Fruit fly (Drosophila melanogaster): ENCODE results near the gene SP555.

SP555 gene

DNA sequence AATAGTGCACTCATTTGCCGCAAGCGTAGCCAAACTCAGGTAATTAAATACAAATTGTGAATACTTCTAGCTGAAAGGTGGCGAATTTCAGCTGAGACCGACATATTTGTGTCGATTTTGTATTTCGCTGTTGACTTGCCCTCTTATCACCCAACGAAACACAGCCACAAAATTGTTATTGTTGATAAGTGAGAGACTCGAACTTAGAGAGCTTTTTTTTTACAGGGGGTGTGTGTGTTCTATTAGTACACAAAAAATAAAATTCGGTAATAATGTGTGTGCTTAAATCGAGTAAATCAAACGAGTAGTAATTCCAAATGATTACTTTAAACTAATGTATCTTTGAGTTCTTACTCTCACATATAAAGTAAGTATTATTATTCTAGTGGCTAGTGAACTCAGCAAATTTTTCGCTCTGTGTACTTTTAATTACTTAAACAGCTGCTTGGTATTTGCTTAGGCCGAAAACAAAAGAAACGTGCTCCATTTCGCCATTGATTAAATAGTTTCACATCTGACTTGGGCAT is 23.5 kb downstream of the SP555 start:
- TF ChIP-seq usp (GFP tag; optimal IDR thresholded peaks at IDR 0.05) (no peak), pan (optimal IDR thresholded peaks at IDR 0.05) (no peak), psq (optimal IDR thresholded peaks at IDR 0.05) (no peak), EcR (GFP tag; optimal IDR thresholded peaks at IDR 0.05) (no peak), Dll (optimal IDR thresholded peaks at IDR 0.05) (no peak), CG8478 (optimal IDR thresholded peaks at IDR 0.05) (no peak)

DNA sequence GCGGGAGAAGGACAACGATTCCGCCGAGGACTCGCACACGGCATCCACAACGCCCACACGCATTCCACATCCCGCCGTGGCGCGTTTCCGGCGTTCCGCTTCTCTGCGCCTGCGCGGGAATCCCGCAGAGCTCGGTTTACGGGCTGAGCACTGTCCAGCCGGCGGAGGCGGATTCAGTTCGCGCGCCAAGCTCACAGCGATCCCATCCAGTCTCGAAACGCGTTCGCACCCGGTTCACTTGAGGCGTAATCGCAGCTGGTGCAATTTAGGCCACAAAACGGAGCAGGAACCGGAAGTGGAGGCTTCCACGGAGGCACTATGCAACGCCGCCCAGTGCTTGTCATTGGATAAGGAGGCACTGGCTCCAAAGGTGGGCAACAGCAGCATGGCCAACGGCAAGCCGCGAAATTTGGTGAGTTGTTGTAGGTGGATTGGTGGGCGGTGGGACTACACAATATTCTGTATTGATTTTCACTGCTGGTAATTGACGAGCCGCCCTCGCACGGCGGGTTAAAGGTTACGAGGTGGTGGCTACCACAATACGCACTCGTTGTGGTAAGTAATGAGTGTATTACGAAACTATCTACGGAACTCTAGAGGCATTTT is 25.4 kb downstream of the SP555 start:
- TF ChIP-seq usp (GFP tag; optimal IDR thresholded peaks at IDR 0.05) = no peak
- no peak for TF ChIP-seq EcR (GFP tag; optimal IDR thresholded peaks at IDR 0.05)
- no peak for TF ChIP-seq Dll (optimal IDR thresholded peaks at IDR 0.05)

DNA sequence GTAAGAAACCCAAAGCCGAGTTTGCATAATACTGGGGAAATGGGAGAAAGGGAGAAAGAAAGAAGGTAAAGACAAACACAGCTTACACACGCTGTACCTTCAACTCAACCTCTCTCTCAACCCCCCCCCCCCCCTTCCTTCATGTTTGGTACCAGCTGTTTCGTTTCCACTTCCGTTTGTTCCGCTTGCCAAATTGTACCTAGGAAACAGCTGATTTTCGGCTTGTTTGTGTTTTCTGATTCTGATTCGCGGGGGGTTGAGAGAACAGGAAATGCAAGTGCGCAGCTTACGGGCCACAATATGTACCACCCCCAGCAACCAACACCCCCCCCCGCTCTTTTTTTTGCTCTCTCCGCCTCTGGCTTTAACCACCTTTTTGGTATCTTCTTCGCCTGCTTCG is 26.4 kb downstream of the SP555 start:
- no peak for TF ChIP-seq usp (GFP tag; optimal IDR thresholded peaks at IDR 0.05)
- TF ChIP-seq psq (optimal IDR thresholded peaks at IDR 0.05) = no peak
- no peak for TF ChIP-seq EcR (GFP tag; optimal IDR thresholded peaks at IDR 0.05)

DNA sequence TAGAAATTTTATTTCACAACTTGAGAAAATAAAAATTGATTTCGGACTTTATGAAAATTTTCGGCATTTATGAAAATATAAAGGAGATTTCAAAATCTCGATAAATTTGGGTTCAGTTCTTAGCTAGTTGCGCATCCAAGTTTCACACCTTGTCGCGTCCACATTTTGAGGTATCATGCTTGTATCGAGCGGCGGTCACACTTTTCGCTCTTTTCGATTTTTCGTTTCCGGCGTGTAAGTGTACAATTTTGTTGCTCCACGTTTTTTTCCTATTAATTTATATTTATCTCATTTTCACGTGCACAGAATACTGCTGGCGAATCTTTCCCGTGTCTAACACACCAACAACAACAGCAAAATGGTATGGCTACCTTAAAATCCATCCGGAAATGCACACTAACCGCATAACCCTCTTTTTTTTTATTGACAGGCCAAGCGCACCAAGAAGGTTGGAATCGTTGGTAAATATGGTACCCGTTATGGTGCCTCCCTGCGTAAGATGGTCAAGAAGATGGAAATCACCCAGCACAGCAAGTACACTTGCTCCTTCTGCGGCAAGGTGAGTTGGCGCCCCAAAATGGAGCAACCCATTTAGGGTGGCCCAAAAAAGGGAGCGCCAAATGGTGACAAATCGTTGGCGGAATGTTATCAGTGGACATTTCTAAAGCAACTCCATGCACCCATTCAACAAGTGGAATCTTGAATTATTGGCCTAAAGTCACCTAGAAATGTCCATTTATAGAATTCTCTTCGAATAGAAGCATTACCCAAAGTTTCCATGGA is 33.5 kb downstream of the SP555 start, which contains the start of gene RpL37A:
RpL37A (plus strand) TSS at position 161 of the 783 bp plus-strand sequence.
- no peak for TF ChIP-seq Dll (optimal IDR thresholded peaks at IDR 0.05)
- no peak for TF ChIP-seq pan (optimal IDR thresholded peaks at IDR 0.05)
- no peak for TF ChIP-seq EcR (GFP tag; optimal IDR thresholded peaks at IDR 0.05)
- TF ChIP-seq CG8478 (optimal IDR thresholded peaks at IDR 0.05) = no peak
- no peak for TF ChIP-seq usp (GFP tag; optimal IDR thresholded peaks at IDR 0.05)
- no peak for TF ChIP-seq psq (optimal IDR thresholded peaks at IDR 0.05)

DNA sequence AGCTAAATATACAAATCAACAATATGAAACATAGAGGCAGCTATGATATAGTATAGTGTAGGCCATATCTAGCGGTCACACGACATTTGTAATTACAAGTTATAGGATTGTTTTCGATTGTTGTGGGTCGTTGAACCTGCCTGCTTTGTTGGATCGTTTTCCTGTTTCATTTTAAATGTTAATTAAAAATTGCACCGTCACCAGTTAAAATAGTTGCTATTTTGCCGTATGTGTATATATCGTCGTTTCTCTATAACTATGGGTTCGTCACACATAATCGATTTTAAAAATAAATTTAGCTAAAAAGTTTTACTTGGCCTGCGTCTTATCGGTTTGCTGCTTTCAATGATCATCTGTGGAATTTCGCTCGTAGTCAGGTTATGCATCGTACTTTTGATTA is 34.8 kb downstream of the SP555 start:
- TF ChIP-seq CG8478 (optimal IDR thresholded peaks at IDR 0.05) (no peak), EcR (GFP tag; optimal IDR thresholded peaks at IDR 0.05) (no peak), Dll (optimal IDR thresholded peaks at IDR 0.05) (no peak), pan (optimal IDR thresholded peaks at IDR 0.05) (no peak), usp (GFP tag; optimal IDR thresholded peaks at IDR 0.05) (no peak), psq (optimal IDR thresholded peaks at IDR 0.05) (no peak)

DNA sequence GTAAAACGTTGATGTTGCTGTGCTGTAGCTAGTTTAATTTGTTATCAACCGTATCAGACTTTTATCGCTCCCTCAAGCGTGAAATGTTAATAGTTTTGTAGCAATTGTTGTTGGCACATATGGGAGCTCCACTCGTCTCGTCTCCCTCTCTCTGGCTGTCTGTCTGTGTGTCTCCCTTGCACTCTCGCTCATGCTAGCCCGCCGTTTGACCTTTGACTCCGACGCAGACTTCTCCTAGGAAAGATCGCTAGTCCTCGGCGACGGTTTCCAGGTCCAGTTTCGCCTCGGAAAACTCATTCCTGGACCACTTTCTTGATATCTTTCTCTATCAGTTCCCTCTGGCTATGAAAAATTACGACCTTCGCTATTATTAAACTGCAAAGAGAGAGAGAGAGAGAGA is 41.7 kb downstream of the SP555 start:
- TF ChIP-seq pan (optimal IDR thresholded peaks at IDR 0.05) = no peak
- TF ChIP-seq Dll (optimal IDR thresholded peaks at IDR 0.05) = no peak
- no peak for TF ChIP-seq EcR (GFP tag; optimal IDR thresholded peaks at IDR 0.05)
- no peak for TF ChIP-seq usp (GFP tag; optimal IDR thresholded peaks at IDR 0.05)
- no peak for TF ChIP-seq CG8478 (optimal IDR thresholded peaks at IDR 0.05)

DNA sequence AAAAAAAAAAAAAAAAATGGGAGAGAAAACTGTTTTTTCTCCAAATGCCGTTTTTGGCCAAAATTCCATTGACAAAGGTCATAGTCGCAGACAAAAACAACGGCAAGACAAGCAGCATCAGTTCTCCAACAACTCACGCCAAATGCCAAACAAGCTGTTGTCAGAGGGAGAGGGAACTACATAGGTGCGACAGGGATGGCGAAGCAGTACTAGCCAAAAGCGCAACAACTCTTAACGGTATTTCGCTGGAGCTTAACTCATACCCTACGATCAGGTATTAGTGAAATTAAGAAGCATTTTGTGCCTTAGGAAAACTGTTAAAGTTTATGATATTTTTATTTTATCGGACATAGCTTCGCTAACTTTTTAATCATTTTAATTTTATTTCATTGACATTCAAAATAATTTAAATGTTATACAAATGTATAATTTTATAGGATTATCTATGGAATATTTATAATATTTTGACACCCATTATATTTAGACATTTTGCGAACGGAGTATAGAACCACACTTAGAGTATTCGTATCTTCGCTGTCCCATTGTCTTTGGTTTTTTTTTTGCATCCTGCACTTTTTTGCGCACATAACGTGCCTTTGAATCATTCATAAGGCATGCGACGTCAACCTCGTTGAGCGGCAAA is 42.8 kb downstream of the SP555 start:
- TF ChIP-seq CG8478 (optimal IDR thresholded peaks at IDR 0.05) (no peak), Dll (optimal IDR thresholded peaks at IDR 0.05) (no peak), pan (optimal IDR thresholded peaks at IDR 0.05) (no peak), psq (optimal IDR thresholded peaks at IDR 0.05) (no peak), usp (GFP tag; optimal IDR thresholded peaks at IDR 0.05) (no peak), EcR (GFP tag; optimal IDR thresholded peaks at IDR 0.05) (no peak)

DNA sequence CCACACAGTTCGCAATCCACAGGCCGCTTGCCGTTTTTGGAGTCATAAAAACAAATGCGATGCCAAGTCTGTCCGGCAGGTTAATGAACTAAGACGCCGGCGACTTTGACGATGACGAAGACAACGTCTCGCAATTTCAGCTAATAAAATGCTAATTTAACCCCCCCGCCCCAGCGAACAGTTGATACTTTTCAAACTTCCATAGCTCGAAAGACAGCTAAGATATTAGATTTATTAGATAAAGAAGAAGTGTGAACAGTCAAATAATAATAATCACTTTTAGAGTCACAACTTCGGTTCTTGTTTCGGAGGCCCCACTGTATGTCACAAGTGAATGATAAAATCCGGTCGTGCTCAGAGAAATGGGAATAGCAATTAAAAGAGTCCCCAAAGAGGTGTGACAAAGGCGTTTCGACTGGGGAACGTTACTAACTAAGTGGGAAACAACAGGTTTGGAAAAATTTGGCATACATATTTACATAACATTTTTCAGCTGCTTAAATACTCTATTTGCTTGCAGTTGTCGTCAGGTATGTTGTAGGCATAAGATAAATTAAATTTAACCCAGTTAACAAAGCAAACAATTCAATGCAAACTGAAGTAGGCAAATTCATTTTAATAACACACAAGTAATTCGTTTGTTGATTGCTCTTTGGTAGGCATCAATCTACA is 47.2 kb downstream of the SP555 start:
- no peak for TF ChIP-seq pan (optimal IDR thresholded peaks at IDR 0.05)
- peak in 1 of 2 experiments; percentile 18 for TF ChIP-seq EcR (GFP tag; optimal IDR thresholded peaks at IDR 0.05)

DNA sequence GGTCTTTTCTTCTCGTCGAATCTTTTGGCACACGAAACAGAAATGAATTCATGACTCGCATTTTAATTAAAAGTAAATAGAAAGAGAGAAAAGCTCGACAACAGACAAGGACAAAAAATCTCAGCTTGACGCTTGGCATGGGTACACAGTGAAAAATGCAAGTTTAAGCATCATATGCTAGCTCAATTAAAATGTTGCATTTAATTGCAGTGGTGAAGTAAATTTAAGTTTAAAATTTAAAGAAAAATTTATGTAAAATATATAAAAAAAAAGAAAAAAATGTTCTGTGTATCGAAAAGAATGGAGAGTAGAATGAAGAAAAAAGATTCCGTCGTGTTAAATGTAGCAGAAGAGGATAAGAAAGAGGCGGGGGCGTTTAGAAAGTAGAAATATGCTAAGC is 48.1 kb downstream of the SP555 start:
- TF ChIP-seq pan (optimal IDR thresholded peaks at IDR 0.05) = no peak
- TF ChIP-seq CG8478 (optimal IDR thresholded peaks at IDR 0.05) = no peak
- TF ChIP-seq Dll (optimal IDR thresholded peaks at IDR 0.05) = no peak

DNA sequence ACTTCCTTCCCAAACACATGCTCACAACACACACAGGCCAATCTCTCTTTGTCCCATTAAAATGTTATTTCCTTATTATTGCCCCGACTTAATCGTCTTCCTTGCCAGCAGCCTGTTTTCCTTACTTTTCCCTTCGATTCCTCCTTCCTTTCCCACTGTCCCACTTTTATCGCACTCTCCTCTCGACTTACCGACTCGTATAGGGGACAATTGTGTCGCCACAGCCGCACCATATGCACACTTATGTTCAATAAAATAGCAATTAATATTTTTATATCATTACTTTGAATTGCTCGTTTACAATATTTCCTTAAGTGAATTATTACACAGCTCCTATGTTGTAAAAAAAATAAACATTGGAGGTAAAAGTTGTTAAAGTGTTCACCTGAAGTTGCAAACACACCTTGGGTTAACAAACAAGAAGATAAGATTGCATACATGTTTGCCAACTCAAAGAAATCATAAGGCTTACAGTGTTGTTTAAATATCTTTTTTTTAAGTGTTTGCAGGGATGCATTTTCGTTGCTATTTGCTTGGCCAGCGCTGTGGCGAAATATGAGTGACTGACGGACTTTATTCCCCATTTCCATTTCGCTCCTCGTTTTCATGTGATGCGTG is 49.5 kb downstream of the SP555 start:
- TF ChIP-seq pan (optimal IDR thresholded peaks at IDR 0.05) (no peak), Dll (optimal IDR thresholded peaks at IDR 0.05) (no peak), usp (GFP tag; optimal IDR thresholded peaks at IDR 0.05) (no peak), CG8478 (optimal IDR thresholded peaks at IDR 0.05) (no peak), psq (optimal IDR thresholded peaks at IDR 0.05) (no peak), EcR (GFP tag; optimal IDR thresholded peaks at IDR 0.05) (no peak)

DNA sequence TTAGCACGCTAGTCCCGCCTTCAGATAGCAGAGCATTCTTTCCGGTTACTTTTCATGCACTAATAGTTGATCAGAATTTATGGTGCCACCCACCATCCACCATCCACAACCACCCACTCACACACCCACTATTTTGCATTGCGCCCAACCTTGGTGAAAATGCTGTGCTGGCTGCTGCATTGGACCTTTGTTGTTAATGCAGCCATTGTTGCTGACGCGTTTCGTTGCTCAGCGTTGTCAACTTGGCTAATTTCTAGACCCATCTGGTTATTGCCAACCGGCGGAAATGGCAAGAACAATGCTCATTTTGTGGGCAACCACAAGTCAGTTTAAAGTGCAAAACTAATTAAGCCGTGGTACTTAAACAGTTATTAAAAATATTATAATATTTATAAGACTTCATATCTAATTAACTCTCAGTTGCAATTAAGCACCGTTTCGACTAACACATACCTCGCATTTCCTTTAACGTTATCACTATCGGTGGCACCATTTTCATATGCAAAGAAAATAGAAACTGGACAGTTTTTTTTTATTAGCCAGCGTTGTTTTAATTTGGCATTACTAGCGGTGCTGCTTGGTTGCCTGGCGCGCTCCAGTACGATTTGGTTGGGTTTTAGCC is 51.3 kb downstream of the SP555 start:
- TF ChIP-seq CG8478 (optimal IDR thresholded peaks at IDR 0.05) = no peak
- no peak for TF ChIP-seq usp (GFP tag; optimal IDR thresholded peaks at IDR 0.05)
- TF ChIP-seq pan (optimal IDR thresholded peaks at IDR 0.05) = no peak
- no peak for TF ChIP-seq Dll (optimal IDR thresholded peaks at IDR 0.05)
- TF ChIP-seq psq (optimal IDR thresholded peaks at IDR 0.05) = no peak
- TF ChIP-seq EcR (GFP tag; optimal IDR thresholded peaks at IDR 0.05) = no peak

Measured in whole organism.